Worm (Caenorhabditis elegans) whole organism, L3 larva: ENCODE measurements around the gene K10C2.14.

Experiments used
- R02D3.7 ChIP-seq: fragments of 150-350 bp; optimal IDR thresholded peaks from 2 replicates; lab custom pipeline; 2014; ENCODE audit warnings: missing biosample characterization, missing genetic modification characterization
- ZK546.5 ChIP-seq: sonication (generic microtip); optimal IDR thresholded peaks from 2 replicates; lab custom pipeline; 2017; ENCODE audit warnings: missing biosample characterization, missing genetic modification characterization
- aly-2 ChIP-seq: fragments of 150-350 bp; optimal IDR thresholded peaks from 2 replicates; lab custom pipeline; 2014; ENCODE audit warnings: missing biosample characterization, missing genetic modification characterization
- ama-1 ChIP-seq: fragments of 150-350 bp; optimal IDR thresholded peaks from 2 replicates; lab custom pipeline; 2018
- ceh-16 ChIP-seq: sonication (generic microtip); optimal IDR thresholded peaks from 2 replicates; lab custom pipeline; 2017; ENCODE audit warnings: missing biosample characterization, missing genetic modification characterization
- ceh-82 ChIP-seq: fragments of 150-350 bp; optimal IDR thresholded peaks from 2 replicates; lab custom pipeline; 2014; ENCODE audit warnings: missing biosample characterization, missing genetic modification characterization
- ceh-9 ChIP-seq: sonication (generic microtip); optimal IDR thresholded peaks from 2 replicates; lab custom pipeline; 2018; ENCODE audit warnings: missing biosample characterization, missing genetic modification characterization
- daf-12 ChIP-seq: fragments of 150-350 bp; optimal IDR thresholded peaks from 2 replicates; lab custom pipeline; 2014; ENCODE audit warnings: missing biosample characterization, missing genetic modification reagents, missing genetic modification characterization
- egl-5 ChIP-seq: fragments of 150-350 bp; optimal IDR thresholded peaks from 2 replicates; lab custom pipeline; 2017; ENCODE audit warnings: missing biosample characterization, missing genetic modification reagents, missing genetic modification characterization, inconsistent platforms
- elt-1 ChIP-seq: fragments of 150-350 bp; optimal IDR thresholded peaks from 2 replicates; lab custom pipeline; 2014; ENCODE audit warnings: missing biosample characterization, missing genetic modification characterization
- elt-2 ChIP-seq: sonication (generic microtip); optimal IDR thresholded peaks from 2 replicates; lab custom pipeline; 2016; ENCODE audit warnings: missing genetic modification reagents, mild to moderate bottlenecking, missing genetic modification characterization, missing compliant biosample characterization
- elt-3 ChIP-seq, 3 experiments: fragments of 150-350 bp in 1 of 3; sonication (generic microtip) in 2 of 3; optimal IDR thresholded peaks; 2 replicates in 2 of 3; 4 replicates in 1 of 3; lab custom pipeline; 2014 to 2017; ENCODE audit warnings: missing biosample characterization in 3 of 3, missing genetic modification characterization in 3 of 3
- eor-1 ChIP-seq, 2 experiments: fragments of 150-350 bp; optimal IDR thresholded peaks; 2 replicates each; lab custom pipeline; 2014 to 2018; ENCODE audit warnings: missing biosample characterization in 2 of 2, missing genetic modification characterization in 2 of 2
- fkh-10 ChIP-seq: sonication (generic microtip); optimal IDR thresholded peaks from 2 replicates; lab custom pipeline; 2017; ENCODE audit warnings: missing biosample characterization, missing genetic modification reagents, missing genetic modification characterization
- fkh-2 ChIP-seq: fragments of 150-350 bp; optimal IDR thresholded peaks from 2 replicates; lab custom pipeline; 2014; ENCODE audit warnings: missing biosample characterization, missing genetic modification reagents, missing genetic modification characterization
- fos-1 ChIP-seq: fragments of 150-350 bp; optimal IDR thresholded peaks from 2 replicates; lab custom pipeline; 2014; ENCODE audit warnings: missing biosample characterization, missing genetic modification characterization
- hmg-11 ChIP-seq: sonication (generic microtip); optimal IDR thresholded peaks from 2 replicates; lab custom pipeline; 2016; ENCODE audit warnings: missing genetic modification characterization, missing compliant biosample characterization
- jun-1 ChIP-seq: fragments of 150-350 bp; optimal IDR thresholded peaks from 2 replicates; lab custom pipeline; 2014; ENCODE audit warnings: missing biosample characterization, missing genetic modification reagents, missing genetic modification characterization
- lin-15B ChIP-seq: fragments of 150-350 bp; optimal IDR thresholded peaks from 2 replicates; lab custom pipeline; 2014; ENCODE audit warnings: missing biosample characterization, missing genetic modification characterization
- lin-39 ChIP-seq: fragments of 150-350 bp; optimal IDR thresholded peaks from 2 replicates; lab custom pipeline; 2018; ENCODE audit warnings: missing biosample characterization, missing genetic modification reagents, missing genetic modification characterization
- lsy-12 ChIP-seq: sonication (generic microtip); optimal IDR thresholded peaks from 2 replicates; lab custom pipeline; 2016; ENCODE audit warnings: mild to moderate bottlenecking, missing genetic modification characterization, missing compliant biosample characterization
- mml-1 ChIP-seq: fragments of 150-350 bp; sonication (generic microtip); optimal IDR thresholded peaks from 3 replicates; lab custom pipeline; 2014; ENCODE audit warnings: missing biosample characterization, missing genetic modification characterization
- nfya-1 ChIP-seq: sonication (generic microtip); optimal IDR thresholded peaks from 2 replicates; lab custom pipeline; 2017; ENCODE audit warnings: missing genetic modification characterization, mild to moderate bottlenecking, missing compliant biosample characterization, antibody characterized with exemption, moderate library complexity; ENCODE audit not compliant: insufficient read depth
- nhr-11 ChIP-seq: fragments of 150-350 bp; optimal IDR thresholded peaks from 2 replicates; lab custom pipeline; 2014; ENCODE audit warnings: missing biosample characterization, missing genetic modification characterization
- nhr-12 ChIP-seq: fragments of 150-350 bp; optimal IDR thresholded peaks from 2 replicates; lab custom pipeline; 2014; ENCODE audit warnings: missing biosample characterization, missing genetic modification characterization
- nhr-237 ChIP-seq: fragments of 150-350 bp; optimal IDR thresholded peaks from 2 replicates; lab custom pipeline; 2014; ENCODE audit warnings: missing biosample characterization, missing genetic modification characterization
- nhr-43 ChIP-seq: sonication (generic microtip); optimal IDR thresholded peaks from 2 replicates; lab custom pipeline; 2016; ENCODE audit warnings: mild to moderate bottlenecking, missing genetic modification characterization, missing compliant biosample characterization; ENCODE audit not compliant: poor library complexity, severe bottlenecking
- nhr-76 ChIP-seq: fragments of 150-350 bp; sonication (generic microtip); optimal IDR thresholded peaks from 5 replicates; lab custom pipeline; 2014; ENCODE audit warnings: missing biosample characterization, missing genetic modification characterization
- pha-4 ChIP-seq: fragments of 150-350 bp; optimal IDR thresholded peaks from 2 replicates; lab custom pipeline; 2014; ENCODE audit warnings: missing biosample characterization, missing genetic modification reagents, missing genetic modification characterization
- pqm-1 ChIP-seq: fragments of 150-350 bp; optimal IDR thresholded peaks from 2 replicates; lab custom pipeline; 2017; ENCODE audit warnings: missing biosample characterization, missing genetic modification characterization, inconsistent platforms
- skn-1 ChIP-seq: fragments of 150-350 bp; optimal IDR thresholded peaks from 2 replicates; lab custom pipeline; 2014; ENCODE audit warnings: missing biosample characterization, missing genetic modification characterization
- unc-39 ChIP-seq: sonication (generic microtip); optimal IDR thresholded peaks from 4 replicates; lab custom pipeline; 2017; ENCODE audit warnings: missing biosample characterization, missing genetic modification characterization
- unc-62 ChIP-seq: fragments of 150-350 bp; sonication (generic microtip); optimal IDR thresholded peaks from 4 replicates; lab custom pipeline; 2014; ENCODE audit warnings: missing biosample characterization, missing genetic modification reagents, missing genetic modification characterization
- ztf-11 ChIP-seq: fragments of 150-350 bp; optimal IDR thresholded peaks from 2 replicates; lab custom pipeline; 2014; ENCODE audit warnings: missing biosample characterization, missing genetic modification characterization
- ztf-4 ChIP-seq: fragments of 150-350 bp; optimal IDR thresholded peaks from 2 replicates; lab custom pipeline; 2014; ENCODE audit warnings: missing biosample characterization, missing genetic modification characterization

K10C2.14 gene

ce11 chrX:6467462-6467861, 27.1 kb upstream of the K10C2.14 start, which contains the start of gene C15B12.3:
TSS of gene C15B12.3 (minus strand) at chrX:6467562.
- TF ChIP-seq fos-1 (no peak), fkh-2 (no peak), aly-2 (tag; lab: Kevin White, UChicago) (no peak), unc-39 (tag; lab: Kevin White, UChicago) (no peak), lin-39 (tag; lab: Kevin White, UChicago) (no peak), ZK546.5 (no peak), nfya-1 (no peak), nhr-237 (tag; lab: Kevin White, UChicago) (no peak), fkh-10 (GFP tag; lab: Kevin White, UChicago) (no peak), lsy-12 (tag; lab: Kevin White, UChicago) (no peak), eor-1 (tag; optimal IDR thresholded peaks at IDR 0.05; lab: Kevin White, UChicago) (no peak)

DNA sequence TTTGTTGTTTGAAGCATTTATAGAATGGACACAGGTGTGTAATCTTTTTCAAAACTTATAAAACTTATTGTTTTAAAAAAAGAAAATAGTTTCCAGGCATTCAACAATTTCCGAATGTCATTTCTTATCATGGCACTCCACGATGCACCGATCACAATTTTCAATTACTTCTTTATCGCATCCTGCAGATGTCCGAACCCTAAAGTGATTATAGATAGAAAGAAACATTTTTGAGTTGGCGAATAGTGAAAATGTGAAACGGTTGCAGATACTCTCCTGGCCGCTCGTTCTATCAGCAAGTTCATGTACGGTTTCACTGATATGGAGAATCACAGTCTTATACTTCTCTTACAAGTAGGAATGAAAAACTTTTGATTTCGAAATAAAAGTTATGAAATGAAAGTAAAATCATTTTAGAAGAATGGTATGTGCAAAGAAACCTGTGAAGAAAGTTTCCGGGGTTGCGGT, 22.7 kb upstream of the K10C2.14 start, which contains the start of gene C15B12.2:
TSS of gene C15B12.2 (plus strand) at position 418 of the 468 bp plus-strand sequence.
- TF ChIP-seq nfya-1 (no peak), elt-2 (tag; lab: Kevin White, UChicago) (peak; percentile 82)
- TF ChIP-seq, all 47 proteins: peak for 1

- TF ChIP-seq unc-39 (tag; lab: Kevin White, UChicago): no peak
- peak; percentile 29 for TF ChIP-seq elt-2 (tag; lab: Kevin White, UChicago)
- TF ChIP-seq pqm-1: peak; percentile 33
Observed at ce11 chrX:6462479-6462878, 22.1 kb upstream of the K10C2.14 start.

ce11 chrX:6461729-6462128, 21.4 kb upstream of the K10C2.14 start, which contains the start of gene K04E7.1:
TSS of gene K04E7.1 (plus strand) at chrX:6462029.
- TF ChIP-seq ceh-16 (tag; lab: Kevin White, UChicago) (no peak), lin-39 (tag; lab: Kevin White, UChicago) (no peak), fos-1 (no peak), fkh-2 (no peak)

ce11 chrX:6460123-6460522, 19.8 kb upstream of the K10C2.14 start:
- no peak for TF ChIP-seq egl-5 (tag; lab: Kevin White, UChicago)
- no peak for TF ChIP-seq elt-1 (tag; lab: Kevin White, UChicago)
- TF ChIP-seq elt-2 (tag; lab: Kevin White, UChicago): peak; percentile 53
- no peak for TF ChIP-seq ztf-11 (tag; lab: Kevin White, UChicago)
- no peak for TF ChIP-seq jun-1
- no peak for TF ChIP-seq fkh-2
- no peak for TF ChIP-seq ceh-9 (tag; lab: Kevin White, UChicago)
- no peak for TF ChIP-seq elt-3 (tag; optimal IDR thresholded peaks at IDR 0.05; lab: Kevin White, UChicago)
- TF ChIP-seq ceh-82 (tag; lab: Kevin White, UChicago): no peak
- no peak for TF ChIP-seq mml-1 (tag; lab: Kevin White, UChicago)
- TF ChIP-seq nhr-237 (tag; lab: Kevin White, UChicago): no peak
- peak; percentile 70 for TF ChIP-seq pqm-1

ce11 chrX:6458467-6458866, 18.1 kb upstream of the K10C2.14 start:
- TF ChIP-seq skn-1 (tag; lab: Kevin White, UChicago): no peak
- no peak for TF ChIP-seq aly-2 (tag; lab: Kevin White, UChicago)
- TF ChIP-seq eor-1 (tag; optimal IDR thresholded peaks at IDR 0.05; lab: Kevin White, UChicago): no peak
- no peak for TF ChIP-seq R02D3.7

- TF ChIP-seq ztf-11 (tag; lab: Kevin White, UChicago) (no peak), daf-12 (tag; lab: Kevin White, UChicago) (no peak), nhr-43 (tag; lab: Kevin White, UChicago) (no peak), nhr-76 (tag; lab: Kevin White, UChicago) (no peak), nhr-12 (tag; lab: Kevin White, UChicago) (no peak), ztf-4 (tag; lab: Kevin White, UChicago) (no peak), pha-4 (tag; lab: Kevin White, UChicago) (peak; percentile 15), aly-2 (tag; lab: Kevin White, UChicago) (no peak), fos-1 (no peak), ama-1 (lab: Kevin White, UChicago) (no peak), elt-2 (tag; lab: Kevin White, UChicago) (peak; percentile 73), lin-39 (tag; lab: Kevin White, UChicago) (no peak), hmg-11 (tag; lab: Kevin White, UChicago) (no peak), fkh-2 (no peak), nhr-11 (tag; lab: Kevin White, UChicago) (no peak), lin-15B (tag; lab: Kevin White, UChicago) (no peak), unc-62 (GFP tag; lab: Kevin White, UChicago) (no peak), skn-1 (tag; lab: Kevin White, UChicago) (no peak)
- TF ChIP-seq, all 47 proteins: peak for 2
Observed at ce11 chrX:6458001-6458400, 17.6 kb upstream of the K10C2.14 start.
